Fruit fly (Drosophila melanogaster) whole organism, wandering third instar larva: ENCODE results near the gene 4E-T.

ENCODE experiments used
- Abd-B ChIP-seq: fragments of >200 bp; optimal IDR thresholded peaks from 2 replicates; lab custom pipeline; 2017; ENCODE audit warnings: missing biosample characterization, missing genetic modification characterization
- CG32264 ChIP-seq: fragments of 200-800 bp; sonication (Bioruptor generic); optimal IDR thresholded peaks from 2 replicates; lab custom pipeline; 2016; ENCODE audit warnings: missing biosample characterization, missing genetic modification characterization
- N ChIP-seq: fragments of >200 bp; optimal IDR thresholded peaks from 2 replicates; lab custom pipeline; 2018; ENCODE audit warnings: missing biosample characterization, missing external identifiers, missing genetic modification characterization
- Vsx2 ChIP-seq: fragments of 200-300, 225-300 bp; sonication (Bioruptor generic); optimal IDR thresholded peaks from 2 replicates; lab custom pipeline; 2018; ENCODE audit warnings: missing biosample characterization, missing genetic modification characterization; ENCODE audit not compliant: partially characterized antibody
- br ChIP-seq: fragments of 200-800 bp; sonication (Bioruptor generic); optimal IDR thresholded peaks from 2 replicates; lab custom pipeline; 2016; ENCODE audit warnings: missing biosample characterization, missing genetic modification characterization
- dl ChIP-seq, 2 experiments: fragments of 175-275, 200-275 bp in 1 of 2; fragments of 200-275 bp in 1 of 2; sonication (Bioruptor generic); optimal IDR thresholded peaks; lab custom pipeline; 2018; ENCODE audit warnings: mild to moderate bottlenecking in 2 of 2, missing biosample characterization in 2 of 2, missing genetic modification characterization in 2 of 2, moderate library complexity in 2 of 2; ENCODE audit not compliant: partially characterized antibody in 2 of 2, insufficient read depth in 1 of 2
- dmrt93B ChIP-seq: fragments of 200-800 bp; sonication (Bioruptor generic); optimal IDR thresholded peaks from 2 replicates; lab custom pipeline; 2018; ENCODE audit warnings: missing biosample characterization, mild to moderate bottlenecking, missing genetic modification characterization
- lola ChIP-seq: fragments of >200 bp; optimal IDR thresholded peaks from 2 replicates; lab custom pipeline; 2017; ENCODE audit warnings: missing biosample characterization, missing genetic modification characterization
- psq ChIP-seq: fragments of 200-800 bp; sonication (Bioruptor generic); optimal IDR thresholded peaks from 3 replicates; lab custom pipeline; 2017; ENCODE audit warnings: missing biosample characterization, mild to moderate bottlenecking, missing genetic modification characterization, moderate library complexity
- sage ChIP-seq: fragments of 200-800 bp; sonication (Bioruptor generic); optimal IDR thresholded peaks from 2 replicates; lab custom pipeline; 2016; ENCODE audit warnings: missing biosample characterization, mild to moderate bottlenecking, missing genetic modification characterization
- tai ChIP-seq: sonication (Bioruptor generic); optimal IDR thresholded peaks from 2 replicates; lab custom pipeline; 2016; ENCODE audit warnings: missing biosample characterization, missing genetic modification characterization

- TF ChIP-seq N (no peak), lola (GFP tag; lab: Kevin White, UChicago) (no peak), Abd-B (GFP tag; lab: Kevin White, UChicago) (no peak), CG32264 (no peak), psq (GFP tag; lab: Kevin White, UChicago) (no peak), sage (GFP tag; lab: Kevin White, UChicago) (no peak), tai (GFP tag; lab: Kevin White, UChicago) (no peak), br (GFP tag; lab: Kevin White, UChicago) (no peak), dl (GFP tag; optimal IDR thresholded peaks at IDR 0.05; lab: Kevin White, UChicago; ENCODE audit: insufficient read depth in 1 of 2, partially characterized antibody in 2 of 2) (no peak), dmrt93B (GFP tag; lab: Kevin White, UChicago) (no peak), Vsx2 (GFP tag; lab: Kevin White, UChicago) (no peak)
These were observed 16.4 kb upstream of the 4E-T start for dm6 chr4:974632-975031.
